Worm (Caenorhabditis elegans): ENCODE data around the gene btb-19.

The btb-19 gene

DNA sequence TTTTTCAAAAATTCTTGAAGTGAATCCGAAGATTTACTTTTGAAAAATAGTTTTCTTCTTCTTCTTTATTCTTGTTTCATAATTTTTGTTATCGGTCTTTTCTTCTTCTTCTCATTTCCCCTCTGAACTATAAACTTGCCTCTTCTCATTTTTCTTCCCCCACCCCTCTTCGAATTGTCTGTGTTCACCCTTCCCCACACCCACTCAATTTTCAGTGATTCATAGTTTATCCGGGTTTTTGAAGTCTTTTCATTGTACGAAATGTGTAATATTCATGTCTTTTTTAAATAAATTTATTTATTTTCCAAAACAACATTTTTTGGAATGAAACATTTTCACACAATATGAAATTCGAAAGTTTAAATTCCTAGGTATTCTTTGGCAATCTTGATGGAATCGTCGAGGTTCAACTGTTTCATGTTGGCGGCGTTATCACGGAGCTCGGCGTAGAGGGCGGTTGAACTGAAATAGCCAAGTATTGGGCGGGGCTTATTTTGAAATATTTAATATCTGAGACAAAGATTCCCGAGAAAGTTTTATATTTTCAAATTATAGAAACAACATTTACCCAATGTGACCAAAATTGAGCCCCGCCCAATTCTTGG is 29.2 kb downstream of the btb-19 start:
- no peak for TF ChIP-seq nhr-77 (tag; optimal IDR thresholded peaks at IDR 0.05)
- TF ChIP-seq ama-1 (optimal IDR thresholded peaks at IDR 0.05): peak; percentile 59

ce11 chrII:14489407-14489806 is 32.5 kb downstream of the btb-19 start, which contains the start of gene vnut-1:
TSS of gene vnut-1 (plus strand) at chrII:14489802.
- TF ChIP-seq nhr-77 (tag; optimal IDR thresholded peaks at IDR 0.05): no peak
- peak; percentile 17 for TF ChIP-seq nhr-25 (tag; optimal IDR thresholded peaks at IDR 0.05)
- no peak for TF ChIP-seq elt-3 (tag; optimal IDR thresholded peaks at IDR 0.05)
- no peak for TF ChIP-seq nhr-129 (tag; optimal IDR thresholded peaks at IDR 0.05)
- TF ChIP-seq ztf-1 (GFP tag; conservative IDR thresholded peaks at IDR 0.05): no peak
- TF ChIP-seq Y55F3AM.14 (GFP tag; optimal IDR thresholded peaks at IDR 0.05): no peak
- no peak for TF ChIP-seq snpc-4 (tag; optimal IDR thresholded peaks at IDR 0.05)
- no peak for TF ChIP-seq egl-27 (tag; optimal IDR thresholded peaks at IDR 0.05)
- TF ChIP-seq lin-13 (GFP tag; optimal IDR thresholded peaks at IDR 0.05): peak; percentile 30
- peak; percentile 14 for TF ChIP-seq skn-1 (tag; optimal IDR thresholded peaks at IDR 0.05)
- peak; percentile 57 for TF ChIP-seq sma-9 (GFP tag; optimal IDR thresholded peaks at IDR 0.05)
- TF ChIP-seq sma-9 (tag; optimal IDR thresholded peaks at IDR 0.05): no peak
- TF ChIP-seq R02D3.7 (tag; optimal IDR thresholded peaks at IDR 0.05): no peak
- no peak for TF ChIP-seq elt-1 (tag; optimal IDR thresholded peaks at IDR 0.05)
- TF ChIP-seq gmeb-1 (tag; optimal IDR thresholded peaks at IDR 0.05): peak; percentile 27
- no peak for TF ChIP-seq unc-62 (GFP tag; optimal IDR thresholded peaks at IDR 0.05)
- no peak for TF ChIP-seq nhr-10 (tag; optimal IDR thresholded peaks at IDR 0.05)
- no peak for TF ChIP-seq mbf-1 (tag; optimal IDR thresholded peaks at IDR 0.05)
- no peak for TF ChIP-seq ztf-11 (tag; optimal IDR thresholded peaks at IDR 0.05)
- TF ChIP-seq fos-1 (tag; optimal IDR thresholded peaks at IDR 0.05): peak; percentile 78
- TF ChIP-seq F13H6.1 (tag; optimal IDR thresholded peaks at IDR 0.05): peak; percentile 33
- TF ChIP-seq lin-39 (tag; optimal IDR thresholded peaks at IDR 0.05): no peak
- TF ChIP-seq lsy-2 (tag; optimal IDR thresholded peaks at IDR 0.05): peak in 1 of 2 experiments; percentile 51
- no peak for TF ChIP-seq nhr-12 (tag; optimal IDR thresholded peaks at IDR 0.05)
- no peak for TF ChIP-seq mab-5 (tag; optimal IDR thresholded peaks at IDR 0.05)
- TF ChIP-seq peb-1 (tag; optimal IDR thresholded peaks at IDR 0.05): no peak
- no peak for TF ChIP-seq ceh-16 (tag; optimal IDR thresholded peaks at IDR 0.05)
- TF ChIP-seq unc-55 (GFP tag; optimal IDR thresholded peaks at IDR 0.05): peak; percentile 13
- peak; percentile 27 for TF ChIP-seq C34F6.9 (tag; optimal IDR thresholded peaks at IDR 0.05)
- no peak for TF ChIP-seq aly-2 (tag; optimal IDR thresholded peaks at IDR 0.05)
- no peak for TF ChIP-seq nhr-11 (tag; optimal IDR thresholded peaks at IDR 0.05)
- no peak for TF ChIP-seq ama-1 (optimal IDR thresholded peaks at IDR 0.05)
- TF ChIP-seq ceh-82 (tag; optimal IDR thresholded peaks at IDR 0.05): no peak
- no peak for TF ChIP-seq dmd-4 (tag; optimal IDR thresholded peaks at IDR 0.05)
- TF ChIP-seq alr-1 (tag; optimal IDR thresholded peaks at IDR 0.05): no peak
- TF ChIP-seq lin-11 (tag; optimal IDR thresholded peaks at IDR 0.05): no peak
- TF ChIP-seq ztf-4 (tag; optimal IDR thresholded peaks at IDR 0.05): no peak
- peak; percentile 92 for TF ChIP-seq crh-2 (tag; optimal IDR thresholded peaks at IDR 0.05)
- TF ChIP-seq blmp-1 (tag; optimal IDR thresholded peaks at IDR 0.05; ENCODE audit: insufficient read depth): peak; percentile 94
- TF ChIP-seq nhr-21 (tag; optimal IDR thresholded peaks at IDR 0.05): no peak
- TF ChIP-seq sma-3 (GFP tag; optimal IDR thresholded peaks at IDR 0.05): no peak

DNA sequence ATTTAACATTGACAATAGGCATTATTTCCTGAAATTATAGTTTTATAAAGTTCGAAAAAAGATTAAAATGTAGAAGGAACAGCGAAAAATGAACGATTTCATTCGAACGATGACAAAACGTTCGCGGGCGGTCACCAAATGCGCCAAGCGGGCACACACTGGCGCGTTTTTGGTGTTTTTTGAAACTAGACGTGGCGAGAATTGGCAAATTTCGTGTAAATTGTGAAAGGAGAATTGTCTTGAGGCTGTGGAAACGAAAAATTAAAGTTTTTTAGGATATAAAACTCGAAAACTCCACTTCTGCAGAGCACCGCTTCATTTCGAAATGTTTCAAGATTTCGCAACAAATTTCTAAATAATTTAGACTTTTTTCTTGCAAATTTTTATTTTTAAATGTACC is 33.3 kb downstream of the btb-19 start, which contains the start of gene usp-14:
Gene usp-14, minus strand, starts transcription at position 28 of the 400 bp plus-strand sequence.
- TF ChIP-seq sma-9 (GFP tag; optimal IDR thresholded peaks at IDR 0.05): peak; percentile 19
- no peak for TF ChIP-seq sma-9 (tag; optimal IDR thresholded peaks at IDR 0.05)
- TF ChIP-seq skn-1 (tag; optimal IDR thresholded peaks at IDR 0.05): peak; percentile 71
- peak; percentile 26 for TF ChIP-seq sma-3 (GFP tag; optimal IDR thresholded peaks at IDR 0.05)
- peak; percentile 90 for TF ChIP-seq crh-2 (tag; optimal IDR thresholded peaks at IDR 0.05)
- no peak for TF ChIP-seq unc-39 (tag; optimal IDR thresholded peaks at IDR 0.05)
- TF ChIP-seq sem-4 (tag; optimal IDR thresholded peaks at IDR 0.05): no peak
- TF ChIP-seq F13H6.1 (tag; optimal IDR thresholded peaks at IDR 0.05): peak; percentile 42
- TF ChIP-seq snpc-4 (tag; optimal IDR thresholded peaks at IDR 0.05): peak; percentile 14
- peak; percentile 21 for TF ChIP-seq nhr-21 (tag; optimal IDR thresholded peaks at IDR 0.05)
- peak; percentile 48 to 78 for TF ChIP-seq lsy-2 (tag; optimal IDR thresholded peaks at IDR 0.05)
- TF ChIP-seq unc-55 (GFP tag; optimal IDR thresholded peaks at IDR 0.05): peak; percentile 49
- peak; percentile 72 for TF ChIP-seq C34F6.9 (tag; optimal IDR thresholded peaks at IDR 0.05)
- peak; percentile 23 for TF ChIP-seq fos-1 (tag; optimal IDR thresholded peaks at IDR 0.05)
- peak; percentile 57 for TF ChIP-seq nhr-25 (tag; optimal IDR thresholded peaks at IDR 0.05)
- no peak for TF ChIP-seq ceh-82 (tag; optimal IDR thresholded peaks at IDR 0.05)
- no peak for TF ChIP-seq zag-1 (tag; optimal IDR thresholded peaks at IDR 0.05)
- peak; percentile 14 for TF ChIP-seq lin-11 (tag; optimal IDR thresholded peaks at IDR 0.05)
- no peak for TF ChIP-seq blmp-1 (tag; optimal IDR thresholded peaks at IDR 0.05; ENCODE audit: insufficient read depth)
- TF ChIP-seq ztf-11 (tag; optimal IDR thresholded peaks at IDR 0.05): no peak
- TF ChIP-seq lin-13 (GFP tag; optimal IDR thresholded peaks at IDR 0.05): no peak
- peak; percentile 82 for TF ChIP-seq gmeb-1 (tag; optimal IDR thresholded peaks at IDR 0.05)
- no peak for TF ChIP-seq lin-39 (tag; optimal IDR thresholded peaks at IDR 0.05)
- no peak for TF ChIP-seq mbf-1 (tag; optimal IDR thresholded peaks at IDR 0.05)
- TF ChIP-seq nhr-129 (tag; optimal IDR thresholded peaks at IDR 0.05): peak; percentile 43
